Worm (Caenorhabditis elegans) whole organism, mixed stage, embryonic: ENCODE data around the gene Y43E12A.2.

Experiments
- bed-3 ChIP-seq: fragments of 200-800 bp; sonication (Bioruptor generic); optimal IDR thresholded peaks from 3 replicates; lab custom pipeline; 2018; ENCODE audit warnings: mild to moderate bottlenecking, missing genetic modification characterization, moderate library complexity, missing compliant biosample characterization
- ces-1 ChIP-seq: fragments of 150-350 bp; optimal IDR thresholded peaks from 2 replicates; lab custom pipeline; 2014; ENCODE audit warnings: missing biosample characterization, missing genetic modification reagents, missing genetic modification characterization
- lin-13 ChIP-seq: fragments of 150-350 bp; optimal IDR thresholded peaks from 2 replicates; lab custom pipeline; 2014; ENCODE audit warnings: missing biosample characterization, missing genetic modification characterization
- mep-1 ChIP-seq: fragments of 150-350 bp; optimal IDR thresholded peaks from 2 replicates; lab custom pipeline; 2017; ENCODE audit warnings: missing biosample characterization, missing genetic modification reagents, missing genetic modification characterization, inconsistent platforms
- nhr-12 ChIP-seq: fragments of 150-350 bp; optimal IDR thresholded peaks from 2 replicates; lab custom pipeline; 2014; ENCODE audit warnings: missing biosample characterization, missing genetic modification characterization
- nhr-2 ChIP-seq: fragments of 150-350 bp; optimal IDR thresholded peaks from 2 replicates; lab custom pipeline; 2014; ENCODE audit warnings: missing biosample characterization, missing genetic modification characterization
- nhr-28 ChIP-seq: fragments of 150-350 bp; optimal IDR thresholded peaks from 2 replicates; lab custom pipeline; 2014; ENCODE audit warnings: missing biosample characterization, missing genetic modification characterization
- nhr-76 ChIP-seq: sonication (generic microtip); optimal IDR thresholded peaks from 2 replicates; lab custom pipeline; 2017; ENCODE audit warnings: missing biosample characterization, missing genetic modification characterization
- pha-4 ChIP-seq: fragments of 150-350 bp; optimal IDR thresholded peaks from 2 replicates; lab custom pipeline; 2018; ENCODE audit warnings: missing biosample characterization, missing genetic modification reagents, missing genetic modification characterization
- snpc-4 ChIP-seq: fragments of 150-350 bp; optimal IDR thresholded peaks from 2 replicates; lab custom pipeline; 2014; ENCODE audit warnings: missing biosample characterization, missing genetic modification characterization
- tbx-8 ChIP-seq: fragments of 200-800 bp; sonication (Bioruptor generic); optimal IDR thresholded peaks from 2 replicates; lab custom pipeline; 2018; ENCODE audit warnings: mild to moderate bottlenecking, missing genetic modification characterization, moderate library complexity, missing compliant biosample characterization
- unc-120 ChIP-seq: sonication (generic microtip); optimal IDR thresholded peaks from 2 replicates; lab custom pipeline; 2017; ENCODE audit warnings: missing genetic modification characterization, missing compliant biosample characterization; ENCODE audit not compliant: poor library complexity, severe bottlenecking
- unc-39 ChIP-seq: fragments of 150-350 bp; optimal IDR thresholded peaks from 2 replicates; lab custom pipeline; 2014; ENCODE audit warnings: missing biosample characterization, missing genetic modification characterization
- zip-8 ChIP-seq: fragments of 150-350 bp; optimal IDR thresholded peaks from 2 replicates; lab custom pipeline; 2014; ENCODE audit warnings: missing biosample characterization, missing genetic modification characterization

ce11 chrIV:11019962-11020550, 38.2 kb downstream of the Y43E12A.2 start, which contains the start of gene F13H10.8:
- TF ChIP-seq snpc-4 (tag; lab: Kevin White, UChicago) (no peak), nhr-28 (tag; lab: Kevin White, UChicago) (no peak), nhr-76 (tag; lab: Kevin White, UChicago) (no peak), unc-39 (tag; lab: Kevin White, UChicago) (no peak), pha-4 (no peak), lin-13 (tag; lab: Kevin White, UChicago) (no peak), zip-8 (tag; lab: Kevin White, UChicago) (no peak), mep-1 (peak; percentile 38), unc-120 (tag; lab: Kevin White, UChicago) (no peak), nhr-12 (tag; lab: Kevin White, UChicago) (no peak), tbx-8 (no peak), ces-1 (GFP tag; lab: Kevin White, UChicago) (peak; percentile 76), bed-3 (GFP tag; lab: Kevin White, UChicago) (no peak), nhr-2 (tag; lab: Kevin White, UChicago) (no peak)
